Worm (Caenorhabditis elegans) whole organism, L1 larva: Measurements from ENCODE around the gene tmed-12.

Source experiments
- elt-3 ChIP-seq, 6 experiments: fragments of 150-350 bp in 1 of 6; sonication (generic microtip); optimal IDR thresholded peaks; 2 replicates each; lab custom pipeline; 2017 to 2018; ENCODE audit warnings: missing biosample characterization in 6 of 6, missing genetic modification characterization in 6 of 6, inconsistent platforms in 1 of 6
- fkh-4 ChIP-seq: sonication (generic microtip); optimal IDR thresholded peaks from 2 replicates; lab custom pipeline; 2016; ENCODE audit warnings: missing compliant biosample characterization, missing genetic modification characterization, borderline replicate concordance
- lin-13 ChIP-seq: fragments of 150-350 bp; optimal IDR thresholded peaks from 2 replicates; lab custom pipeline; 2014; ENCODE audit warnings: missing biosample characterization, missing genetic modification reagents, missing genetic modification characterization
- nhr-84 ChIP-seq: sonication (generic microtip); optimal IDR thresholded peaks from 2 replicates; lab custom pipeline; 2017; ENCODE audit warnings: missing biosample characterization, missing genetic modification characterization

- no peak for TF ChIP-seq nhr-84 (tag; lab: Kevin White, UChicago)
- TF ChIP-seq fkh-4 = no peak
- TF ChIP-seq elt-3 (tag; optimal IDR thresholded peaks at IDR 0.05; lab: Kevin White, UChicago) = no peak
- TF ChIP-seq lin-13 (GFP tag; lab: Kevin White, UChicago) = no peak
Measured at ce11 chrX:117080-117479, 45.9 kb downstream of the tmed-12 start, which contains the start of gene fbxa-222.
